Worm (Caenorhabditis elegans) whole organism, late embryonic: Measurements from ENCODE around the gene fut-4.

Source experiments
- ceh-14 ChIP-seq: sonication (generic microtip); optimal IDR thresholded peaks from 2 replicates; lab custom pipeline; 2016; ENCODE audit warnings: missing genotype, missing genetic modification characterization, missing compliant biosample characterization
- elt-4 ChIP-seq: sonication (generic microtip); optimal IDR thresholded peaks from 2 replicates; lab custom pipeline; 2016; ENCODE audit warnings: missing genetic modification characterization, missing compliant biosample characterization
- pax-1 ChIP-seq: fragments of 150-350 bp; optimal IDR thresholded peaks from 2 replicates; lab custom pipeline; 2014; ENCODE audit warnings: missing biosample characterization, missing genetic modification characterization
- pha-2 ChIP-seq: sonication (generic microtip); optimal IDR thresholded peaks from 2 replicates; lab custom pipeline; 2017; ENCODE audit warnings: mild to moderate bottlenecking, missing genetic modification characterization, missing compliant biosample characterization
- pha-4 ChIP-seq: fragments of 150-350 bp; optimal IDR thresholded peaks from 2 replicates; lab custom pipeline; 2018; ENCODE audit warnings: missing biosample characterization, missing genetic modification reagents, missing genetic modification characterization

ce11 chrII:2779253-2779652 lies 43.1 kb downstream of the fut-4 start, which contains the start of gene F08D12.3:
- TF ChIP-seq pax-1 (tag; lab: Kevin White, UChicago): no peak
- no peak for TF ChIP-seq elt-4 (tag; lab: Kevin White, UChicago)
- TF ChIP-seq pha-4 (tag; lab: Kevin White, UChicago): no peak
- no peak for TF ChIP-seq pha-2
- no peak for TF ChIP-seq ceh-14 (tag; lab: Kevin White, UChicago)
